Fruit fly (Drosophila melanogaster) whole organism, wandering third instar larva: Measurements from ENCODE around the gene upd1.

Source experiments
- Abd-B ChIP-seq: fragments of >200 bp; optimal IDR thresholded peaks from 2 replicates; lab custom pipeline; 2017; ENCODE audit warnings: missing biosample characterization, missing genetic modification characterization
- CG32264 ChIP-seq: fragments of 200-800 bp; sonication (Bioruptor generic); optimal IDR thresholded peaks from 2 replicates; lab custom pipeline; 2016; ENCODE audit warnings: missing biosample characterization, missing genetic modification characterization
- CG9705 ChIP-seq: fragments of 200-800 bp; sonication (Bioruptor generic); optimal IDR thresholded peaks from 2 replicates; lab custom pipeline; 2018; ENCODE audit warnings: missing biosample characterization, mild to moderate bottlenecking, missing genetic modification characterization
- CrebA ChIP-seq: fragments of 200-800 bp; sonication (Bioruptor generic); optimal IDR thresholded peaks from 2 replicates; lab custom pipeline; 2016; ENCODE audit warnings: missing biosample characterization, mild to moderate bottlenecking, missing genetic modification characterization, borderline replicate concordance
- Dfd ChIP-seq: fragments of >200 bp; optimal IDR thresholded peaks from 2 replicates; lab custom pipeline; 2017; ENCODE audit warnings: missing biosample characterization, missing genetic modification characterization
- Dif ChIP-seq: fragments of 200-275, 200-300 bp; sonication (Bioruptor generic); optimal IDR thresholded peaks from 2 replicates; lab custom pipeline; 2018; ENCODE audit warnings: missing biosample characterization, missing genetic modification characterization; ENCODE audit not compliant: partially characterized antibody
- GATAd ChIP-seq: sonication (Bioruptor generic); optimal IDR thresholded peaks from 2 replicates; lab custom pipeline; 2016; ENCODE audit warnings: missing biosample characterization, missing genetic modification characterization
- HLH106 ChIP-seq: fragments of 200-800 bp; optimal IDR thresholded peaks from 3 replicates; lab custom pipeline; 2019; ENCODE audit warnings: missing biosample characterization, mild to moderate bottlenecking, missing genetic modification characterization, moderate library complexity
- Hnf4 ChIP-seq: fragments of 200-800 bp; sonication (Bioruptor generic); optimal IDR thresholded peaks from 2 replicates; lab custom pipeline; 2016; ENCODE audit warnings: missing biosample characterization, mild to moderate bottlenecking, missing genetic modification characterization
- Hr78 ChIP-seq: fragments of >200 bp; optimal IDR thresholded peaks from 2 replicates; lab custom pipeline; 2017; ENCODE audit warnings: missing biosample characterization, missing genetic modification characterization
- Hr83 ChIP-seq: fragments of 200-300 bp; sonication (Bioruptor generic); optimal IDR thresholded peaks from 2 replicates; lab custom pipeline; 2016; ENCODE audit warnings: missing biosample characterization, mild to moderate bottlenecking, missing genetic modification characterization, moderate library complexity; ENCODE audit not compliant: poor library complexity, severe bottlenecking
- Jra ChIP-seq: sonication (Bioruptor generic); optimal IDR thresholded peaks from 2 replicates; lab custom pipeline; 2016; ENCODE audit warnings: missing biosample characterization, missing genetic modification characterization
- Mio ChIP-seq: sonication (Bioruptor generic); optimal IDR thresholded peaks from 2 replicates; lab custom pipeline; 2016; ENCODE audit warnings: missing biosample characterization, missing genetic modification characterization
- Myc ChIP-seq: fragments of >200 bp; optimal IDR thresholded peaks from 2 replicates; lab custom pipeline; 2017
- N ChIP-seq: fragments of >200 bp; optimal IDR thresholded peaks from 2 replicates; lab custom pipeline; 2018; ENCODE audit warnings: missing biosample characterization, missing external identifiers, missing genetic modification characterization
- OdsH ChIP-seq: fragments of 200-800 bp; sonication (Bioruptor generic); optimal IDR thresholded peaks from 2 replicates; lab custom pipeline; 2016; ENCODE audit warnings: missing biosample characterization, mild to moderate bottlenecking, missing genetic modification characterization
- Rel ChIP-seq, 2 experiments: fragments of 200-800 bp; sonication (Bioruptor generic) in 1 of 2; optimal IDR thresholded peaks; 2 replicates in 1 of 2; 3 replicates in 1 of 2; lab custom pipeline; 2016 to 2019; ENCODE audit warnings: mild to moderate bottlenecking in 2 of 2, missing biosample characterization in 2 of 2, missing genetic modification characterization in 2 of 2, moderate library complexity in 1 of 2
- Sp1 ChIP-seq: fragments of 200-800 bp; sonication (Bioruptor generic); optimal IDR thresholded peaks from 3 replicates; lab custom pipeline; 2019; ENCODE audit warnings: missing biosample characterization, mild to moderate bottlenecking, missing genetic modification characterization, moderate library complexity
- Vsx2 ChIP-seq: fragments of 200-300, 225-300 bp; sonication (Bioruptor generic); optimal IDR thresholded peaks from 2 replicates; lab custom pipeline; 2018; ENCODE audit warnings: missing biosample characterization, missing genetic modification characterization; ENCODE audit not compliant: partially characterized antibody
- br ChIP-seq: fragments of 200-800 bp; sonication (Bioruptor generic); optimal IDR thresholded peaks from 2 replicates; lab custom pipeline; 2016; ENCODE audit warnings: missing biosample characterization, missing genetic modification characterization
- brk ChIP-seq: fragments of 200-800 bp; sonication (Bioruptor generic); optimal IDR thresholded peaks from 2 replicates; lab custom pipeline; 2016; ENCODE audit warnings: missing biosample characterization, mild to moderate bottlenecking, missing genetic modification characterization
- dl ChIP-seq, 2 experiments: fragments of 175-275, 200-275 bp in 1 of 2; fragments of 200-275 bp in 1 of 2; sonication (Bioruptor generic); optimal IDR thresholded peaks; lab custom pipeline; 2018; ENCODE audit warnings: mild to moderate bottlenecking in 2 of 2, missing biosample characterization in 2 of 2, missing genetic modification characterization in 2 of 2, moderate library complexity in 2 of 2; ENCODE audit not compliant: partially characterized antibody in 2 of 2, insufficient read depth in 1 of 2
- dmrt93B ChIP-seq: fragments of 200-800 bp; sonication (Bioruptor generic); optimal IDR thresholded peaks from 2 replicates; lab custom pipeline; 2018; ENCODE audit warnings: missing biosample characterization, mild to moderate bottlenecking, missing genetic modification characterization
- dsf ChIP-seq: sonication (Bioruptor generic); optimal IDR thresholded peaks from 2 replicates; lab custom pipeline; 2016; ENCODE audit warnings: missing biosample characterization, missing genetic modification characterization, borderline replicate concordance
- ey ChIP-seq: fragments of 200-800 bp; sonication (Bioruptor generic); optimal IDR thresholded peaks from 2 replicates; lab custom pipeline; 2016; ENCODE audit warnings: missing biosample characterization, missing genetic modification characterization
- foxo ChIP-seq, 2 experiments: fragments of 200-800 bp; sonication (Bioruptor generic); optimal IDR thresholded peaks; 2 replicates in 1 of 2; 3 replicates in 1 of 2; lab custom pipeline; 2016 to 2017; ENCODE audit warnings: missing biosample characterization in 2 of 2, missing genetic modification characterization in 2 of 2
- fru ChIP-seq: fragments of 200-800 bp; sonication (Bioruptor generic); optimal IDR thresholded peaks from 3 replicates; lab custom pipeline; 2016; ENCODE audit warnings: missing biosample characterization, mild to moderate bottlenecking, missing genetic modification characterization
- h ChIP-seq: fragments of 200-800 bp; sonication (Bioruptor generic); optimal IDR thresholded peaks from 3 replicates; lab custom pipeline; 2016; ENCODE audit warnings: missing biosample characterization, mild to moderate bottlenecking, missing genetic modification characterization
- jim ChIP-seq: fragments of 175-275, 200-325 bp; sonication (Bioruptor generic); optimal IDR thresholded peaks from 2 replicates; lab custom pipeline; 2016; ENCODE audit warnings: missing biosample characterization, mild to moderate bottlenecking, missing genetic modification characterization
- lola ChIP-seq: fragments of >200 bp; optimal IDR thresholded peaks from 2 replicates; lab custom pipeline; 2017; ENCODE audit warnings: missing biosample characterization, missing genetic modification characterization
- pan ChIP-seq: fragments of >200 bp; optimal IDR thresholded peaks from 2 replicates; lab custom pipeline; 2017
- psq ChIP-seq: fragments of 200-800 bp; sonication (Bioruptor generic); optimal IDR thresholded peaks from 3 replicates; lab custom pipeline; 2017; ENCODE audit warnings: missing biosample characterization, mild to moderate bottlenecking, missing genetic modification characterization, moderate library complexity
- rgr ChIP-seq: fragments of 200-800 bp; sonication (Bioruptor generic); optimal IDR thresholded peaks from 3 replicates; lab custom pipeline; 2016; ENCODE audit warnings: missing biosample characterization, mild to moderate bottlenecking, missing genetic modification characterization
- sage ChIP-seq: fragments of 200-800 bp; sonication (Bioruptor generic); optimal IDR thresholded peaks from 2 replicates; lab custom pipeline; 2016; ENCODE audit warnings: missing biosample characterization, mild to moderate bottlenecking, missing genetic modification characterization
- sv ChIP-seq: fragments of 200-800 bp; sonication (Bioruptor generic); optimal IDR thresholded peaks from 3 replicates; lab custom pipeline; 2016; ENCODE audit warnings: missing biosample characterization, missing genetic modification characterization
- tai ChIP-seq: sonication (Bioruptor generic); optimal IDR thresholded peaks from 2 replicates; lab custom pipeline; 2016; ENCODE audit warnings: missing biosample characterization, missing genetic modification characterization
- usp ChIP-seq: fragments of >200 bp; optimal IDR thresholded peaks from 2 replicates; lab custom pipeline; 2017; ENCODE audit warnings: missing biosample characterization, missing genetic modification characterization
- woc ChIP-seq: sonication (Bioruptor generic); optimal IDR thresholded peaks from 2 replicates; lab custom pipeline; 2016; ENCODE audit warnings: missing biosample characterization, mild to moderate bottlenecking, missing genetic modification characterization

Gene upd1

dm6 chrX:18273180-18274016 is 35.7 kb downstream of the upd1 start (continued):
- TF ChIP-seq foxo (GFP tag; optimal IDR thresholded peaks at IDR 0.05; lab: Kevin White, UChicago) (peak in 1 of 2 experiments; percentile 59), Rel (GFP tag; optimal IDR thresholded peaks at IDR 0.05; lab: Kevin White, UChicago) (no peak), Rel (tag; optimal IDR thresholded peaks at IDR 0.05; lab: Kevin White, UChicago) (peak; percentile 61), dsf (GFP tag; lab: Kevin White, UChicago) (no peak), jim (GFP tag; lab: Kevin White, UChicago) (no peak), Mio (GFP tag; lab: Kevin White, UChicago) (no peak)

- no peak for TF ChIP-seq sage (GFP tag; lab: Kevin White, UChicago)
- TF ChIP-seq Dif (GFP tag; lab: Kevin White, UChicago), result no peak
- TF ChIP-seq Rel (GFP tag; optimal IDR thresholded peaks at IDR 0.05; lab: Kevin White, UChicago), result no peak
- TF ChIP-seq Rel (tag; optimal IDR thresholded peaks at IDR 0.05; lab: Kevin White, UChicago), result no peak
- no peak for TF ChIP-seq tai (GFP tag; lab: Kevin White, UChicago)
- TF ChIP-seq Vsx2, result no peak
- no peak for TF ChIP-seq CrebA (GFP tag; lab: Kevin White, UChicago)
- TF ChIP-seq sv (GFP tag; lab: Kevin White, UChicago), result no peak
- no peak for TF ChIP-seq Myc (lab: Kevin White, UChicago)
- peak; percentile 75 for TF ChIP-seq HLH106 (tag; lab: Kevin White, UChicago)
- TF ChIP-seq dl (GFP tag; optimal IDR thresholded peaks at IDR 0.05; lab: Kevin White, UChicago; ENCODE audit: insufficient read depth in 1 of 2, partially characterized antibody in 2 of 2), result no peak
- peak; percentile 73 for TF ChIP-seq dmrt93B (GFP tag; lab: Kevin White, UChicago)
- TF ChIP-seq brk (GFP tag; lab: Kevin White, UChicago), result no peak
- TF ChIP-seq Hr78 (GFP tag; lab: Kevin White, UChicago), result no peak
- TF ChIP-seq foxo (GFP tag; optimal IDR thresholded peaks at IDR 0.05; lab: Kevin White, UChicago), result peak in 1 of 2 experiments; percentile 71
- TF ChIP-seq GATAd, result no peak
- peak; percentile 40 for TF ChIP-seq fru (GFP tag; lab: Kevin White, UChicago)
- no peak for TF ChIP-seq CG32264 (GFP tag; lab: Kevin White, UChicago)
- no peak for TF ChIP-seq jim (GFP tag; lab: Kevin White, UChicago)
- no peak for TF ChIP-seq Hnf4 (GFP tag; lab: Kevin White, UChicago)
- TF ChIP-seq CG9705 (GFP tag; lab: Kevin White, UChicago), result peak; percentile 36
- no peak for TF ChIP-seq Dfd (GFP tag; lab: Kevin White, UChicago)
- no peak for TF ChIP-seq Jra (GFP tag; lab: Kevin White, UChicago)
- TF ChIP-seq rgr (GFP tag; lab: Kevin White, UChicago), result peak; percentile 56
- no peak for TF ChIP-seq Abd-B
- no peak for TF ChIP-seq woc (GFP tag; lab: Kevin White, UChicago)
- TF ChIP-seq pan, result no peak
- TF ChIP-seq psq (GFP tag; lab: Kevin White, UChicago), result peak; percentile 55
- TF ChIP-seq Mio (GFP tag; lab: Kevin White, UChicago), result no peak
- no peak for TF ChIP-seq ey
- TF ChIP-seq br (GFP tag; lab: Kevin White, UChicago), result no peak
- peak; percentile 70 for TF ChIP-seq Sp1 (GFP tag; lab: Kevin White, UChicago)
- peak; percentile 43 for TF ChIP-seq h (GFP tag; lab: Kevin White, UChicago)
- no peak for TF ChIP-seq usp (GFP tag; lab: Kevin White, UChicago)
- TF ChIP-seq N, result no peak
- peak; percentile 50 for TF ChIP-seq OdsH
- TF ChIP-seq lola (GFP tag; lab: Kevin White, UChicago), result no peak
- no peak for TF ChIP-seq Hr83 (GFP tag; lab: Kevin White, UChicago)
- no peak for TF ChIP-seq dsf (GFP tag; lab: Kevin White, UChicago)
Measured at dm6 chrX:18272422-18272821, 36.7 kb downstream of the upd1 start.
